Worm (Caenorhabditis elegans): ENCODE results near the gene R166.3.

ce11 chrII:10559671-10560184 lies 20.6 kb upstream of the R166.3 start:
- TF ChIP-seq scrt-1 (GFP tag; IDR thresholded peaks at IDR 0.05), result no peak
- no peak for TF ChIP-seq ama-1 (optimal IDR thresholded peaks at IDR 0.05)
- TF ChIP-seq flt-1 (GFP tag; IDR thresholded peaks at IDR 0.05), result no peak
- TF ChIP-seq hmg-4 (GFP tag; optimal IDR thresholded peaks at IDR 0.05), result no peak
- no peak for TF ChIP-seq F13C5.2 (tag; optimal IDR thresholded peaks at IDR 0.05)
- TF ChIP-seq tra-4 (tag; optimal IDR thresholded peaks at IDR 0.05), result no peak
- no peak for TF ChIP-seq tbx-11 (GFP tag; IDR thresholded peaks at IDR 0.05)
- TF ChIP-seq sea-1 (GFP tag; conservative IDR thresholded peaks at IDR 0.05), result no peak
- no peak for TF ChIP-seq B0310.2 (tag; optimal IDR thresholded peaks at IDR 0.05)
- TF ChIP-seq hnd-1 (tag; optimal IDR thresholded peaks at IDR 0.05), result no peak
- TF ChIP-seq tbx-37 (GFP tag; conservative IDR thresholded peaks at IDR 0.05), result no peak
